Fruit fly (Drosophila melanogaster) whole organism, embryonic: ENCODE measurements around the gene Rdl.

Source experiments
- CG10147 ChIP-seq: fragments of 200-800 bp; sonication (Bioruptor generic); optimal IDR thresholded peaks from 2 replicates; lab custom pipeline; 2019; ENCODE audit warnings: missing biosample characterization, mild to moderate bottlenecking, missing genetic modification characterization, moderate library complexity
- CG10462 ChIP-seq: fragments of 200-800 bp; sonication (Bioruptor generic); optimal IDR thresholded peaks from 2 replicates; lab custom pipeline; 2016; ENCODE audit warnings: missing biosample characterization, missing genetic modification characterization
- CG15011 ChIP-seq: fragments of 200-800 bp; sonication (Bioruptor generic); optimal IDR thresholded peaks from 3 replicates; lab custom pipeline; 2018; ENCODE audit warnings: missing biosample characterization, mild to moderate bottlenecking, missing genetic modification characterization
- CG30431 ChIP-seq: fragments of 200-800 bp; sonication (Bioruptor generic); optimal IDR thresholded peaks from 2 replicates; lab custom pipeline; 2017; ENCODE audit warnings: missing biosample characterization, missing genetic modification characterization
- CG6654 ChIP-seq: fragments of 200-800 bp; sonication (Bioruptor generic); optimal IDR thresholded peaks from 2 replicates; lab custom pipeline; 2017; ENCODE audit warnings: missing biosample characterization, mild to moderate bottlenecking, missing genetic modification characterization
- CG6765 ChIP-seq: fragments of 200-800 bp; sonication (Bioruptor generic); optimal IDR thresholded peaks from 3 replicates; lab custom pipeline; 2017; ENCODE audit warnings: missing biosample characterization, mild to moderate bottlenecking, missing genetic modification characterization
- CG6854 ChIP-seq: fragments of 200-800 bp; sonication (Bioruptor generic); optimal IDR thresholded peaks from 3 replicates; lab custom pipeline; 2017; ENCODE audit warnings: missing biosample characterization, mild to moderate bottlenecking, missing genetic modification characterization
- CG8765 ChIP-seq: fragments of 200-800 bp; sonication (Bioruptor generic); IDR thresholded peaks from 2 replicates; pipeline ENCODE4 v1.3.6; 2022; ENCODE audit warnings: missing biosample characterization, missing genetic modification characterization
- Sox100B ChIP-seq: fragments of 200-800 bp; sonication (Bioruptor generic); optimal IDR thresholded peaks from 3 replicates; lab custom pipeline; 2018; ENCODE audit warnings: missing biosample characterization, mild to moderate bottlenecking, missing genetic modification characterization
- TFAM ChIP-seq: fragments of 200-800 bp; sonication (Bioruptor generic); optimal IDR thresholded peaks from 2 replicates; lab custom pipeline; 2017; ENCODE audit warnings: missing biosample characterization, missing genetic modification characterization, inconsistent platforms
- chm ChIP-seq: fragments of 200-800 bp; sonication (Bioruptor generic); IDR thresholded peaks from 2 replicates; pipeline ENCODE4 v1.3.6; 2022; ENCODE audit warnings: missing biosample characterization, missing genetic modification characterization
- corto ChIP-seq: fragments of 200-800 bp; sonication (Bioruptor generic); optimal IDR thresholded peaks from 2 replicates; lab custom pipeline; 2016; ENCODE audit warnings: missing biosample characterization, mild to moderate bottlenecking, missing genetic modification characterization, moderate library complexity
- gfzf ChIP-seq: fragments of 200-800 bp; sonication (Bioruptor generic); optimal IDR thresholded peaks from 2 replicates; lab custom pipeline; 2016; ENCODE audit warnings: missing biosample characterization, mild to moderate bottlenecking, missing genetic modification characterization, moderate library complexity
- jigr1 ChIP-seq: fragments of 200-800 bp; sonication (Bioruptor generic); IDR thresholded peaks from 3 replicates; pipeline ENCODE4 v1.3.6; 2022; ENCODE audit warnings: missing biosample characterization, missing genetic modification characterization

DNA sequence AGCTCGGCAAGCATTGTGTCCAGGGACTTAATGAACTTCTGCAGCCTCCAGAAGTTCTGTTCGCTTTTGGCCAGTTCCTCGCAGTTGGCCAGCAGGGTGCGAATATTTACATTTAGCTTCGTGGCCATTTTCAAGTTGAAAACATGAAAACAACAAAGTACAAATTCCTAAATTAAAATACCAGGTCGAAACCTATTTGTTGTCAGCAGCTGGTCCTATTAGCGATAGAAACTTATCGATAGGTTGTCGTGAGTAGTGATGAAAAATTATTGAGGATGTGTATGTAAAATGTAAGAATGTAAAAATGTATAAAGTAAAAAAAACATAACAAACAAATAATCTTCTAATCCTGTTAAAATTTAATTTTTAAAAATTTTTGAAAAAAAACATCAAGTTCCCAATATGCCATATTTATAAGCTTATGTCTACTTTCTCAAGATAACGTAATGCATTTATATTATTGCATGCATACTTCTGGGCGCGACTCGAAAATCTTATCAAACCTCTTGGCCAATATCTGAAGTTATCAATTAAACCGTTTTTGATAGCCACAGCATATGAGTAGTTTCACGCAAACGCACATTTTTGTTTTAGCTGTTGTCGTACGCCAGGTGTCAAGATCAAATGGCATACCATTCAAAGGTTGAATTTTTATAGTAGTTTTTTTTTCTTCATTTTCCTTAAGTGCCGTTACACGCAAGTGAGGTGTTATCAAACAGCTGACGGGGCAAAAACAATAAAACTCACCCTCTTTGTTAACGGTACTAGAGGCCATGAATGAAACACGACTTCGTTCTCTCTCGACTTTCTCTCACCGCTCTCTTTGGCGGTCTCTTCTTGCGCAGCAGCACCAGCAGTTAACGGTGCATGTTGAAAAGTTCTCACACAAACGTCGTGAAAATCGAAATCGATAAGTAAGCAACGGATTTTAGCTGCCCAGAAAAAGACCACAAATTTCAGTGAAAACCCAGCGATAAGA, 44.7 kb downstream of the Rdl start, which contains the start of the genes Use1 and nwk:
- TF ChIP-seq CG8765, result no peak
- no peak for TF ChIP-seq chm (GFP tag; lab: Robert Waterston, UW)
- TF ChIP-seq CG10147 (GFP tag; lab: Kevin White, UChicago), result no peak
- TF ChIP-seq CG6765 (GFP tag; lab: Kevin White, UChicago), result no peak
- TF ChIP-seq CG30431 (GFP tag; lab: Kevin White, UChicago), result no peak
- TF ChIP-seq CG15011 (GFP tag; lab: Kevin White, UChicago), result no peak
- no peak for TF ChIP-seq corto (GFP tag; lab: Kevin White, UChicago)
- TF ChIP-seq Sox100B, result no peak
- TF ChIP-seq gfzf, result peak; percentile 72
- no peak for TF ChIP-seq jigr1 (GFP tag; lab: Robert Waterston, UW)
- no peak for TF ChIP-seq CG6654 (GFP tag; lab: Kevin White, UChicago)
- no peak for TF ChIP-seq TFAM
- TF ChIP-seq CG10462 (GFP tag; lab: Kevin White, UChicago), result peak; percentile 31
- TF ChIP-seq CG6854 (GFP tag; lab: Kevin White, UChicago), result no peak
